Worm (Caenorhabditis elegans): ENCODE data around the gene math-16.

The math-16 gene

DNA sequence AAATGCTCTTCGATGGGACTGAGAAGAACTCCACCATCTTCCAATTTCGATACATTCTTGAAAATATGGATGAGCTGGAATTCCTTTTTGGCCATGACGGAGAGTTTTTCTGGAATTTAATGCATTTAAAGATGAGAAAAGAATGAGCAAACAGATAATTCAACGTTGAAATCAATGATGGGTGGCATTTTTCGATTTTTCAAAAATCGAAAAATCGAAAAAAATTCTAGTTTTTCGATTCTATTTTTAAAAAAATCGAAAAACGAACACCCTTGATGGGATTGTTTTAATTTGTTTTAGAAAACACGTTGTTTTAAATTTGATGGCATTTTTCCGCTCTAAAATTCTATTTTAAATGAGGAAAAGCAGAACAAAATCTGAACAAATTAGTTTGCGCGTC lies 34.2 kb upstream of the math-16 start, which contains the start of gene math-31:
math-31 (minus strand) TSS at position 101 of the 400 bp plus-strand sequence.
- TF ChIP-seq lin-32 (GFP tag; optimal IDR thresholded peaks at IDR 0.05) (no peak), ham-2 (GFP tag; optimal IDR thresholded peaks at IDR 0.05) (no peak), lin-13 (tag; optimal IDR thresholded peaks at IDR 0.05) (no peak), ztf-11 (tag; optimal IDR thresholded peaks at IDR 0.05) (no peak), hlh-1 (tag; optimal IDR thresholded peaks at IDR 0.05) (no peak), ceh-83 (GFP tag; optimal IDR thresholded peaks at IDR 0.05) (no peak), cnd-1 (tag; optimal IDR thresholded peaks at IDR 0.05) (no peak), elt-3 (tag; optimal IDR thresholded peaks at IDR 0.05) (no peak), ceh-43 (GFP tag; optimal IDR thresholded peaks at IDR 0.05) (no peak), mep-1 (tag; optimal IDR thresholded peaks at IDR 0.05) (no peak), mab-5 (tag; optimal IDR thresholded peaks at IDR 0.05) (no peak), bed-3 (GFP tag; optimal IDR thresholded peaks at IDR 0.05) (no peak), elt-1 (tag; optimal IDR thresholded peaks at IDR 0.05; ENCODE audit: borderline replicate concordance, insufficient read depth) (no peak), nhr-237 (tag; optimal IDR thresholded peaks at IDR 0.05) (no peak), pha-4 (tag; optimal IDR thresholded peaks at IDR 0.05) (no peak), ceh-39 (tag; optimal IDR thresholded peaks at IDR 0.05) (no peak)

- TF ChIP-seq mls-2 (tag; optimal IDR thresholded peaks at IDR 0.05), result no peak
- no peak for TF ChIP-seq zip-8 (tag; optimal IDR thresholded peaks at IDR 0.05)
- no peak for TF ChIP-seq lin-13 (tag; optimal IDR thresholded peaks at IDR 0.05)
- TF ChIP-seq pha-4 (tag; optimal IDR thresholded peaks at IDR 0.05), result no peak
- TF ChIP-seq ceh-39 (tag; optimal IDR thresholded peaks at IDR 0.05), result no peak
- no peak for TF ChIP-seq ztf-11 (tag; optimal IDR thresholded peaks at IDR 0.05)
- TF ChIP-seq M03D4.4 (tag; optimal IDR thresholded peaks at IDR 0.05), result no peak
- no peak for TF ChIP-seq mab-5 (tag; optimal IDR thresholded peaks at IDR 0.05)
- TF ChIP-seq unc-120 (tag; optimal IDR thresholded peaks at IDR 0.05; ENCODE audit: poor library complexity, severe bottlenecking), result no peak
- no peak for TF ChIP-seq unc-39 (tag; optimal IDR thresholded peaks at IDR 0.05)
- no peak for TF ChIP-seq cnd-1 (tag; optimal IDR thresholded peaks at IDR 0.05)
- TF ChIP-seq sem-2 (GFP tag; optimal IDR thresholded peaks at IDR 0.05), result no peak
- no peak for TF ChIP-seq elt-1 (tag; optimal IDR thresholded peaks at IDR 0.05; ENCODE audit: borderline replicate concordance, insufficient read depth)
- no peak for TF ChIP-seq drap-1 (GFP tag; optimal IDR thresholded peaks at IDR 0.05)
- TF ChIP-seq nhr-28 (tag; optimal IDR thresholded peaks at IDR 0.05), result no peak
These were observed 26.5 kb upstream of the math-16 start, which contains the start of gene math-22 for ce11 chrII:1905104-1905503. Gene math-22 (plus strand): TSS chrII:1905404.

DNA sequence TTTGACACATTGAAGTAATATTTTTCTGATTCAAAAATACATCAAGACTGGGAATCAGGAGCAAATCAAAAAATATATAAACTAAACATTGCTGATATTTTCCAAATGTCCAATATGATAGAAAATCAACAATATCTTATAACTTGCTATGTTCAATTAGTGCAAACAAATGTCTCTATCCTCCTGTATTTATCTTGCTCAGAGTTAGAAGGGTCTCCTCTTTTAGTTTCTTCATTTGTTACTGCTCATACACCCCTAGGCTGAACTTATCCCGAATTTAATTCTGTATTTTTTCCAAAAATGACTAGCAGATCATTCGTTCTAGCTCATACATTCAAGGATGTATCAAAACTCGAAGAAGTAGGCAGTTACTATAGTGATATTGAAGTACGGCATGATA lies 23.4 kb upstream of the math-16 start, which contains the start of gene math-23:
math-23 (plus strand) TSS at position 301 of the 400 bp plus-strand sequence.
- TF ChIP-seq blmp-1 (tag; optimal IDR thresholded peaks at IDR 0.05), result no peak
- no peak for TF ChIP-seq nhr-2 (tag; optimal IDR thresholded peaks at IDR 0.05)
- no peak for TF ChIP-seq drap-1 (GFP tag; optimal IDR thresholded peaks at IDR 0.05)
- TF ChIP-seq unc-62 (GFP tag; optimal IDR thresholded peaks at IDR 0.05), result no peak
- no peak for TF ChIP-seq cnd-1 (tag; optimal IDR thresholded peaks at IDR 0.05)
- TF ChIP-seq flh-1 (GFP tag; optimal IDR thresholded peaks at IDR 0.05), result no peak
- no peak for TF ChIP-seq tbx-8 (GFP tag; optimal IDR thresholded peaks at IDR 0.05)
- no peak for TF ChIP-seq lin-13 (tag; optimal IDR thresholded peaks at IDR 0.05)
- TF ChIP-seq ceh-83 (GFP tag; optimal IDR thresholded peaks at IDR 0.05), result no peak
- no peak for TF ChIP-seq elt-3 (tag; optimal IDR thresholded peaks at IDR 0.05)
- no peak for TF ChIP-seq mab-5 (tag; optimal IDR thresholded peaks at IDR 0.05)
- no peak for TF ChIP-seq ztf-11 (tag; optimal IDR thresholded peaks at IDR 0.05)
- no peak for TF ChIP-seq pha-4 (tag; optimal IDR thresholded peaks at IDR 0.05)
- TF ChIP-seq nhr-76 (tag; optimal IDR thresholded peaks at IDR 0.05), result no peak

DNA sequence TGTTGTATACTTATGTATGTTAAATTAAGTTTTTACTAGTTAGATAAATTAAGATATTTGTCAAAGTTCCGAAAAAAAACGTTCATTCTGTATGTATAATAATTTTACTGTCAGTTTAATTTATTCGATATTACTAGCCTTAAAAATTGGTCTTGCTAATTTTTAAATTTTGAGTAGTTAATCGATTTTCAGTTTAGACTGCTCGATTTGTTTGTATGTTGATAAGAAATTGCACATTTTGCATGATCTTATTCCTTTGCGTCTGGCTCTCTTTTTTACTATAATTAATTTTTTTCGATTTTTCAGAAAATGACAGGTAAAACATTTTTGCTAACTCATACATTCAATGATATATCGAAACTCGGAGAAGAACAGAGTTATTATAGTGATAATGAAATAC lies 21.4 kb upstream of the math-16 start, which contains the start of gene math-24:
math-24 (plus strand) TSS at position 301 of the 400 bp plus-strand sequence.
- TF ChIP-seq ham-2 (GFP tag; optimal IDR thresholded peaks at IDR 0.05) (no peak), nhr-28 (tag; optimal IDR thresholded peaks at IDR 0.05) (no peak), nhr-2 (tag; optimal IDR thresholded peaks at IDR 0.05) (no peak), sptf-1 (tag; optimal IDR thresholded peaks at IDR 0.05) (no peak), drap-1 (GFP tag; optimal IDR thresholded peaks at IDR 0.05) (no peak), nhr-237 (tag; optimal IDR thresholded peaks at IDR 0.05) (no peak)

DNA sequence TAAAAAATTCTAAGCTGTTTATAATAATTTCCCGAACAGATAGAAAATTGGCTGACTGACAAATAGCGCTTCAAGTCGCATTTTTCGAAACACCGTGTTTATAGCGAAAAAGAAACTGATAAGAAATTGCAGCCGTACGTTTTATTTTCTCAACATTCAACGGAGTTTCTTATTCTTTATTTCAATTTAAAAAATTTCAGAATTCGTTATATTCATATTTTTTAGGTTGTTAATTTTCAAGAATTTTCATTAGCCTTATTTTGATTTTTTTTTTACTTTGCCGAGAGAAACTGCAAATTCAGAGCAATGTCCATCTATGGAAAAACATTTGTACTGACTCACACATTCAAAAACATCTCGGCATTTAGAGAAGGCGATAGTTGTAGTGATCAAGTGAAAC lies 19.4 kb upstream of the math-16 start, which contains the start of gene C46F9.6:
C46F9.6 (plus strand) TSS at position 301 of the 400 bp plus-strand sequence.
- no peak for TF ChIP-seq lsy-2 (tag; optimal IDR thresholded peaks at IDR 0.05)
- no peak for TF ChIP-seq lin-32 (GFP tag; optimal IDR thresholded peaks at IDR 0.05)
- TF ChIP-seq hlh-1 (tag; optimal IDR thresholded peaks at IDR 0.05), result no peak
- TF ChIP-seq nhr-237 (tag; optimal IDR thresholded peaks at IDR 0.05), result no peak
- no peak for TF ChIP-seq ztf-11 (tag; optimal IDR thresholded peaks at IDR 0.05)

Data from whole organism, mixed stage, embryonic.